Fruit fly (Drosophila melanogaster) whole organism, embryonic: ENCODE results near the gene Tgt.

Experiments used
- BtbVII ChIP-seq: fragments of 200-800 bp; sonication (Bioruptor generic); optimal IDR thresholded peaks from 3 replicates; lab custom pipeline; 2017; ENCODE audit warnings: missing biosample characterization, mild to moderate bottlenecking, missing genetic modification characterization
- Bteb2 ChIP-seq: fragments of 200-800 bp; sonication (Bioruptor generic); optimal IDR thresholded peaks from 2 replicates; lab custom pipeline; 2016; ENCODE audit warnings: missing biosample characterization, missing genetic modification characterization
- CG10654 ChIP-seq: fragments of 200-800 bp; sonication (Bioruptor generic); optimal IDR thresholded peaks from 2 replicates; lab custom pipeline; 2016; ENCODE audit warnings: missing biosample characterization, missing genetic modification characterization
- CG12299 ChIP-seq: fragments of 200-800 bp; sonication (Bioruptor generic); optimal IDR thresholded peaks from 2 replicates; lab custom pipeline; 2018; ENCODE audit warnings: missing biosample characterization, mild to moderate bottlenecking, missing genetic modification characterization
- CG12769 ChIP-seq: fragments of 200-800 bp; sonication (Bioruptor generic); optimal IDR thresholded peaks from 2 replicates; lab custom pipeline; 2019; ENCODE audit warnings: missing biosample characterization, mild to moderate bottlenecking, missing genetic modification characterization, moderate library complexity
- CG13123 ChIP-seq: fragments of 200-800 bp; sonication (Bioruptor generic); optimal IDR thresholded peaks from 2 replicates; lab custom pipeline; 2016; ENCODE audit warnings: missing biosample characterization, missing genetic modification characterization
- CG13424 ChIP-seq: fragments of 200-800 bp; sonication (Bioruptor generic); optimal IDR thresholded peaks from 2 replicates; lab custom pipeline; 2019; ENCODE audit warnings: missing biosample characterization, mild to moderate bottlenecking, missing genetic modification characterization, moderate library complexity
- CG14441 ChIP-seq: fragments of 200-800 bp; sonication (Bioruptor generic); IDR thresholded peaks from 2 replicates; pipeline ENCODE4 v1.3.6; 2022; ENCODE audit warnings: missing biosample characterization, missing genetic modification characterization
- CG14710 ChIP-seq: fragments of 200-800 bp; sonication (Bioruptor generic); optimal IDR thresholded peaks from 3 replicates; lab custom pipeline; 2019; ENCODE audit warnings: missing biosample characterization, mild to moderate bottlenecking, missing genetic modification characterization, moderate library complexity
- CG15479 ChIP-seq: fragments of 200-800 bp; sonication (Bioruptor generic); optimal IDR thresholded peaks from 3 replicates; lab custom pipeline; 2019; ENCODE audit warnings: missing biosample characterization, mild to moderate bottlenecking, missing genetic modification characterization, moderate library complexity
- CG18011 ChIP-seq: fragments of 200-800 bp; sonication (Bioruptor generic); optimal IDR thresholded peaks from 2 replicates; lab custom pipeline; 2017; ENCODE audit warnings: missing biosample characterization, missing genetic modification characterization, mild to moderate bottlenecking, moderate library complexity, missing genotype
- CG18619 ChIP-seq: fragments of 200-800 bp; sonication (Bioruptor generic); optimal IDR thresholded peaks from 3 replicates; lab custom pipeline; 2017; ENCODE audit warnings: missing biosample characterization, mild to moderate bottlenecking, missing genetic modification characterization
- CG2678 ChIP-seq: fragments of 200-800 bp; sonication (Bioruptor generic); optimal IDR thresholded peaks from 3 replicates; lab custom pipeline; 2019; ENCODE audit warnings: missing biosample characterization, mild to moderate bottlenecking, missing genetic modification characterization, moderate library complexity
- CG2712 ChIP-seq: fragments of 200-800 bp; optimal IDR thresholded peaks from 3 replicates; lab custom pipeline; 2019; ENCODE audit warnings: missing biosample characterization, mild to moderate bottlenecking, missing genetic modification characterization, moderate library complexity
- CG3281 ChIP-seq: fragments of 200-800 bp; sonication (Bioruptor generic); optimal IDR thresholded peaks from 3 replicates; lab custom pipeline; 2017; ENCODE audit warnings: missing biosample characterization, mild to moderate bottlenecking, missing genetic modification characterization
- CG34224 ChIP-seq: fragments of 200-800 bp; sonication (Bioruptor generic); IDR thresholded peaks from 3 replicates; pipeline ENCODE4 v1.3.6; 2022; ENCODE audit warnings: missing biosample characterization, missing genetic modification characterization; ENCODE audit not compliant: partially characterized antibody
- CG4328 ChIP-seq: fragments of 200-800 bp; sonication (Bioruptor generic); optimal IDR thresholded peaks from 3 replicates; lab custom pipeline; 2017; ENCODE audit warnings: missing biosample characterization, missing genetic modification reagents, missing genetic modification characterization
- CG5953 ChIP-seq: fragments of 200-800 bp; sonication (Bioruptor generic); IDR thresholded peaks from 2 replicates; pipeline ENCODE4 v1.3.6; 2022; ENCODE audit warnings: missing biosample characterization, missing genetic modification characterization
- CG6791 ChIP-seq: fragments of 200-800 bp; sonication (Bioruptor generic); IDR thresholded peaks from 3 replicates; pipeline ENCODE4 v1.3.6; 2022; ENCODE audit warnings: missing biosample characterization, missing genetic modification characterization; ENCODE audit not compliant: partially characterized antibody
- CG9437 ChIP-seq: fragments of 200-800 bp; sonication (Bioruptor generic); optimal IDR thresholded peaks from 2 replicates; lab custom pipeline; 2018; ENCODE audit warnings: missing biosample characterization, mild to moderate bottlenecking, missing genetic modification characterization
- CG9727 ChIP-seq: fragments of 200-800 bp; sonication (Bioruptor generic); optimal IDR thresholded peaks from 3 replicates; lab custom pipeline; 2017; ENCODE audit warnings: missing biosample characterization, mild to moderate bottlenecking, missing genetic modification characterization
- Dek ChIP-seq: fragments of 200-800 bp; sonication (Bioruptor generic); optimal IDR thresholded peaks from 3 replicates; lab custom pipeline; 2019; ENCODE audit warnings: missing biosample characterization, mild to moderate bottlenecking, missing genetic modification characterization, moderate library complexity
- Dfd ChIP-seq, 2 experiments: fragments of >200 bp; optimal IDR thresholded peaks; 2 replicates each; lab custom pipeline; 2017; ENCODE audit warnings: missing biosample characterization in 2 of 2, missing genetic modification characterization in 2 of 2
- Eip74EF ChIP-seq, 2 experiments: fragments of 200-800 bp in 1 of 2; fragments of >200 bp in 1 of 2; sonication (Bioruptor generic) in 1 of 2; optimal IDR thresholded peaks; 2 replicates each; lab custom pipeline; 2017 to 2019; ENCODE audit warnings: missing biosample characterization in 2 of 2, missing genetic modification characterization in 2 of 2, mild to moderate bottlenecking in 1 of 2, moderate library complexity in 1 of 2
- Jarid2 ChIP-seq: fragments of 200-800 bp; sonication (Bioruptor generic); optimal IDR thresholded peaks from 3 replicates; lab custom pipeline; 2017; ENCODE audit warnings: mild to moderate bottlenecking, missing biosample characterization, missing genetic modification reagents, missing genetic modification characterization
- NK7.1 ChIP-seq: fragments of 200-800 bp; sonication (Bioruptor generic); optimal IDR thresholded peaks from 3 replicates; lab custom pipeline; 2016; ENCODE audit warnings: missing biosample characterization, missing genetic modification characterization
- Nf-YB ChIP-seq: fragments of 200-800 bp; sonication (Bioruptor generic); optimal IDR thresholded peaks from 3 replicates; lab custom pipeline; 2019; ENCODE audit warnings: missing biosample characterization, mild to moderate bottlenecking, missing genetic modification characterization, moderate library complexity
- Oaz ChIP-seq: fragments of 200-800 bp; sonication (Bioruptor generic); IDR thresholded peaks from 2 replicates; pipeline ENCODE4 v1.3.6; 2022; ENCODE audit warnings: missing biosample characterization, missing genetic modification characterization
- Rx ChIP-seq: fragments of 200-800 bp; sonication (Bioruptor generic); IDR thresholded peaks from 2 replicates; pipeline ENCODE4 v1.3.6; 2022; ENCODE audit warnings: missing biosample characterization, missing genetic modification characterization
- Stat92E ChIP-seq, 3 experiments: fragments of >200 bp in 2 of 3; fragments of 200-800 bp in 1 of 3; sonication (Bioruptor generic) in 1 of 3; optimal IDR thresholded peaks; 2 replicates each; lab custom pipeline; 2017 to 2019; ENCODE audit warnings: missing biosample characterization in 3 of 3, missing genetic modification characterization in 3 of 3, mild to moderate bottlenecking in 1 of 3, moderate library complexity in 1 of 3
- ab ChIP-seq: fragments of 200-800 bp; sonication (Bioruptor generic); optimal IDR thresholded peaks from 2 replicates; lab custom pipeline; 2016; ENCODE audit warnings: missing biosample characterization, missing genetic modification characterization
- ase ChIP-seq: fragments of 200-800 bp; sonication (Bioruptor generic); IDR thresholded peaks from 3 replicates; pipeline ENCODE4 v1.3.6; 2022; ENCODE audit warnings: missing biosample characterization, missing genetic modification characterization
- bowl ChIP-seq: fragments of 200-800 bp; sonication (Bioruptor generic); IDR thresholded peaks from 2 replicates; pipeline ENCODE4 v1.3.6; 2022; ENCODE audit warnings: missing biosample characterization, missing genetic modification characterization
- cas ChIP-seq: fragments of 200-800 bp; sonication (Bioruptor generic); IDR thresholded peaks from 2 replicates; pipeline ENCODE4 v1.3.6; 2022; ENCODE audit warnings: missing biosample characterization, missing genetic modification characterization
- chn ChIP-seq: fragments of 200-800 bp; sonication (Bioruptor generic); optimal IDR thresholded peaks from 2 replicates; lab custom pipeline; 2016; ENCODE audit warnings: missing biosample characterization, missing genetic modification characterization
- crol ChIP-seq: fragments of 200-800 bp; sonication (Bioruptor generic); IDR thresholded peaks from 2 replicates; pipeline ENCODE4 v1.3.6; 2022; ENCODE audit warnings: missing biosample characterization, missing genetic modification characterization
- crp ChIP-seq, 2 experiments: fragments of 200-800 bp; sonication (Bioruptor generic); optimal IDR thresholded peaks; 2 replicates in 1 of 2; 3 replicates in 1 of 2; lab custom pipeline; 2017; ENCODE audit warnings: missing biosample characterization in 2 of 2, missing genetic modification characterization in 2 of 2, mild to moderate bottlenecking in 1 of 2, moderate library complexity in 1 of 2
- da ChIP-seq: fragments of 200-800 bp; sonication (Bioruptor generic); optimal IDR thresholded peaks from 2 replicates; lab custom pipeline; 2016; ENCODE audit warnings: missing biosample characterization, missing genetic modification characterization
- dm ChIP-seq: fragments of 200-800 bp; sonication (Bioruptor generic); optimal IDR thresholded peaks from 3 replicates; lab custom pipeline; 2016; ENCODE audit warnings: missing biosample characterization, missing genetic modification characterization
- eve ChIP-seq, 2 experiments: fragments of >200 bp; optimal IDR thresholded peaks; 2 replicates each; lab custom pipeline; 2017; ENCODE audit warnings: missing biosample characterization in 2 of 2, missing genetic modification characterization in 2 of 2
- fd102C ChIP-seq: fragments of 200-800 bp; sonication (Bioruptor generic); optimal IDR thresholded peaks from 2 replicates; lab custom pipeline; 2018; ENCODE audit warnings: missing biosample characterization, mild to moderate bottlenecking, missing genetic modification characterization, moderate library complexity
- gro ChIP-seq: fragments of 200-800 bp; sonication (Bioruptor generic); optimal IDR thresholded peaks from 2 replicates; lab custom pipeline; 2016; ENCODE audit warnings: missing biosample characterization, missing genetic modification characterization
- gt ChIP-seq: fragments of 200-800 bp; sonication (Bioruptor generic); IDR thresholded peaks from 2 replicates; pipeline ENCODE4 v1.3.6; 2022; ENCODE audit warnings: missing biosample characterization, missing genetic modification characterization
- insv ChIP-seq, 2 experiments: fragments of 200-800 bp; sonication (Bioruptor generic); optimal IDR thresholded peaks; 3 replicates each; lab custom pipeline; 2016 to 2018; ENCODE audit warnings: missing biosample characterization in 2 of 2, missing genetic modification characterization in 2 of 2
- knrl ChIP-seq: fragments of 200-800 bp; sonication (Bioruptor generic); IDR thresholded peaks from 3 replicates; pipeline ENCODE4 v1.3.6; 2022; ENCODE audit warnings: missing biosample characterization, missing genetic modification characterization; ENCODE audit not compliant: partially characterized antibody
- mam ChIP-seq: fragments of 200-800 bp; sonication (Bioruptor generic); optimal IDR thresholded peaks from 3 replicates; lab custom pipeline; 2016; ENCODE audit warnings: missing biosample characterization, missing genetic modification characterization
- pnt ChIP-seq: fragments of 200-800 bp; sonication (Bioruptor generic); optimal IDR thresholded peaks from 3 replicates; lab custom pipeline; 2016; ENCODE audit warnings: missing biosample characterization, missing genetic modification characterization
- schlank ChIP-seq: fragments of 200-800 bp; sonication (Bioruptor generic); optimal IDR thresholded peaks from 2 replicates; lab custom pipeline; 2018; ENCODE audit warnings: missing biosample characterization, mild to moderate bottlenecking, missing genetic modification characterization
- sug ChIP-seq: fragments of 200-800 bp; optimal IDR thresholded peaks from 2 replicates; lab custom pipeline; 2019; ENCODE audit warnings: missing biosample characterization, mild to moderate bottlenecking, missing genetic modification characterization, moderate library complexity
- tap ChIP-seq: fragments of 200-800 bp; optimal IDR thresholded peaks from 3 replicates; lab custom pipeline; 2019; ENCODE audit warnings: missing biosample characterization, mild to moderate bottlenecking, missing genetic modification characterization, moderate library complexity
- wek ChIP-seq: fragments of 200-800 bp; sonication (Bioruptor generic); optimal IDR thresholded peaks from 3 replicates; lab custom pipeline; 2018; ENCODE audit warnings: missing biosample characterization, mild to moderate bottlenecking, missing genetic modification characterization, moderate library complexity

Gene Tgt

DNA sequence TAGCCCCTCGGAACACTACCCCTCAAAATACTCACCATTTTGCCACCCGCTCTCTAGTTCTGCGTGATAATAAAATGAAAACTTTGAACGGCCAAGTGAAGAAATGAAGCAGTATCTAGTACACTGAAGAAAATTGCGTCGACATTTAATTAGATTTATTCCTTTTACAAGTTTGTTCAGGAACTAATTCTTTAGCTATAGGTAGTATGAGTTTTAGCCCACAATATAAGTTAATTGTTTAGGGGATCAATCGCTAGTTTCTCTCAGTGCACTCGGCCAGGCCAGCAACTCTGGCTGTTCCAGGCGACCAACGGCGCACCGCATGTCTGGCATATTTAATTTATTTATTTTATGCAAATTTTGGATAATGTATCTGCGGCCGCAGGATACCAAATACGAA, 46.8 kb downstream of the Tgt start (continued):
- peak; percentile 18 for TF ChIP-seq CG2712 (tag; lab: Kevin White, UChicago)
- TF ChIP-seq CG14441 (GFP tag; lab: Robert Waterston, UW), result peak; percentile 25; the same call in 1 of the 2 replicates
- no peak for TF ChIP-seq bowl
- TF ChIP-seq CG3281 (GFP tag; lab: Kevin White, UChicago), result peak; percentile 40
- no peak for TF ChIP-seq insv (GFP tag; optimal IDR thresholded peaks at IDR 0.05; lab: Kevin White, UChicago)
- TF ChIP-seq CG15479 (GFP tag; lab: Kevin White, UChicago), result no peak
- TF ChIP-seq CG13424, result peak; percentile 22
- no peak for TF ChIP-seq Stat92E (GFP tag; optimal IDR thresholded peaks at IDR 0.05; lab: Kevin White, UChicago)
- TF ChIP-seq Dfd (GFP tag; optimal IDR thresholded peaks at IDR 0.05; lab: Kevin White, UChicago), result no peak
- no peak for TF ChIP-seq fd102C (GFP tag; lab: Kevin White, UChicago)
- TF ChIP-seq ab, result no peak
- TF ChIP-seq Oaz (GFP tag; lab: Robert Waterston, UW), result no peak
- TF ChIP-seq dm (GFP tag; lab: Kevin White, UChicago), result no peak
- peak in 1 of 2 experiments; percentile 23 for TF ChIP-seq eve (GFP tag; optimal IDR thresholded peaks at IDR 0.05; lab: Kevin White, UChicago)
- TF ChIP-seq CG14710 (tag; lab: Kevin White, UChicago), result no peak
- no peak for TF ChIP-seq sug (tag; lab: Kevin White, UChicago)
- TF ChIP-seq CG9727 (GFP tag; lab: Kevin White, UChicago), result peak; percentile 26
- no peak for TF ChIP-seq CG4328 (GFP tag; lab: Kevin White, UChicago)
- peak; percentile 58 for TF ChIP-seq CG2678
- TF ChIP-seq CG12299 (tag; lab: Kevin White, UChicago), result no peak
- no peak for TF ChIP-seq wek
- no peak for TF ChIP-seq da (GFP tag; lab: Kevin White, UChicago)
- no peak for TF ChIP-seq CG10654 (GFP tag; lab: Kevin White, UChicago)
- TF ChIP-seq cas, result no peak
- TF ChIP-seq CG5953 (GFP tag; lab: Robert Waterston, UW), result no peak
- TF ChIP-seq Eip74EF (GFP tag; optimal IDR thresholded peaks at IDR 0.05; lab: Kevin White, UChicago), result no peak
- peak; percentile 4 for TF ChIP-seq pnt (GFP tag; lab: Kevin White, UChicago)
- no peak for TF ChIP-seq CG18011 (GFP tag; lab: Kevin White, UChicago)
- TF ChIP-seq Nf-YB (GFP tag; lab: Kevin White, UChicago), result no peak
- no peak for TF ChIP-seq gt (GFP tag; lab: Robert Waterston, UW)
- peak; percentile 25 for TF ChIP-seq CG12769
- TF ChIP-seq ase (GFP tag; lab: Robert Waterston, UW), result no peak
- no peak for TF ChIP-seq crol (GFP tag; lab: Robert Waterston, UW)
- peak; percentile 15 for TF ChIP-seq mam
- no peak for TF ChIP-seq Bteb2 (GFP tag; lab: Kevin White, UChicago)
- TF ChIP-seq Rx (GFP tag; lab: Robert Waterston, UW), result no peak
- TF ChIP-seq CG9437 (GFP tag; lab: Kevin White, UChicago), result no peak
- no peak for TF ChIP-seq Dek
- no peak for TF ChIP-seq CG34224 (GFP tag; lab: Robert Waterston, UW)
- TF ChIP-seq gro (GFP tag; lab: Kevin White, UChicago), result no peak
- no peak for TF ChIP-seq NK7.1 (GFP tag; lab: Kevin White, UChicago)
- no peak for TF ChIP-seq chn (GFP tag; lab: Kevin White, UChicago)
- TF ChIP-seq knrl (GFP tag; lab: Robert Waterston, UW), result no peak
- TF ChIP-seq Jarid2 (GFP tag; lab: Kevin White, UChicago), result no peak
- TF ChIP-seq crp (GFP tag; optimal IDR thresholded peaks at IDR 0.05; lab: Kevin White, UChicago), result no peak
- no peak for TF ChIP-seq schlank
- no peak for TF ChIP-seq CG18619
- no peak for TF ChIP-seq tap
- TF ChIP-seq CG6791, result no peak
- TF ChIP-seq CG13123, result no peak
- no peak for TF ChIP-seq BtbVII (GFP tag; lab: Kevin White, UChicago)
